Fruit fly (Drosophila melanogaster): ENCODE measurements around the gene CG32718.

The CG32718 gene

dm6 chrX:7737156-7737771, 40.7 kb upstream of the CG32718 start (continued):
- TF ChIP-seq YL-1 (GFP tag; optimal IDR thresholded peaks at IDR 0.05) (peak; percentile 39), Meics (GFP tag; optimal IDR thresholded peaks at IDR 0.05) (no peak), pan (optimal IDR thresholded peaks at IDR 0.05) (no peak), pan (GFP tag; optimal IDR thresholded peaks at IDR 0.05 in 1 of 2, IDR thresholded peaks at IDR 0.05 in 1 of 2) (no peak), bcd (GFP tag; optimal IDR thresholded peaks at IDR 0.05) (no peak), CG9817 (tag; optimal IDR thresholded peaks at IDR 0.05) (no peak), CG8924 (tag; optimal IDR thresholded peaks at IDR 0.05) (no peak), CG12391 (tag; optimal IDR thresholded peaks at IDR 0.05) (no peak), Max (GFP tag; optimal IDR thresholded peaks at IDR 0.05) (no peak), CG7271 (tag; optimal IDR thresholded peaks at IDR 0.05) (no peak), CG9797 (GFP tag; optimal IDR thresholded peaks at IDR 0.05) (peak; percentile 88), Lpt (GFP tag; optimal IDR thresholded peaks at IDR 0.05) (no peak), CG7556 (GFP tag; optimal IDR thresholded peaks at IDR 0.05) (no peak), E2f1 (GFP tag; IDR thresholded peaks at IDR 0.05) (no peak), so (GFP tag; IDR thresholded peaks at IDR 0.05) (no peak), CG3163 (GFP tag; optimal IDR thresholded peaks at IDR 0.05) (no peak), dysf (GFP tag; IDR thresholded peaks at IDR 0.05) (no peak), zen (tag; optimal IDR thresholded peaks at IDR 0.05) (no peak), slou (GFP tag; optimal IDR thresholded peaks at IDR 0.05) (no peak), pfk (GFP tag; optimal IDR thresholded peaks at IDR 0.05) (no peak), CG4404 (GFP tag; IDR thresholded peaks at IDR 0.05) (no peak), pita (GFP tag; optimal IDR thresholded peaks at IDR 0.05) (no peak), grau (tag; optimal IDR thresholded peaks at IDR 0.05) (peak; percentile 1), Vsx1 (GFP tag; optimal IDR thresholded peaks at IDR 0.05) (no peak), mam (GFP tag; optimal IDR thresholded peaks at IDR 0.05) (no peak), Hey (tag; optimal IDR thresholded peaks at IDR 0.05) (no peak), shn (GFP tag; optimal IDR thresholded peaks at IDR 0.05) (no peak), fd64A (GFP tag; optimal IDR thresholded peaks at IDR 0.05) (no peak), lmd (GFP tag; IDR thresholded peaks at IDR 0.05) (no peak), CG18011 (GFP tag; optimal IDR thresholded peaks at IDR 0.05) (no peak), CG11560 (tag; IDR thresholded peaks at IDR 0.05) (no peak), CG43689 (GFP tag; IDR thresholded peaks at IDR 0.05) (no peak), GATAe (GFP tag; conservative IDR thresholded peaks at IDR 0.05) (no peak), lab (GFP tag; optimal IDR thresholded peaks at IDR 0.05) (no peak), Myb (GFP tag; optimal IDR thresholded peaks at IDR 0.05) (peak; percentile 31), trem (tag; optimal IDR thresholded peaks at IDR 0.05) (peak; percentile 54), CG33213 (GFP tag; optimal IDR thresholded peaks at IDR 0.05) (peak; percentile 26), psq (GFP tag; optimal IDR thresholded peaks at IDR 0.05) (no peak), wdn (GFP tag; IDR thresholded peaks at IDR 0.05) (no peak), disco-r (GFP tag; optimal IDR thresholded peaks at IDR 0.05) (no peak), HLHmδ (GFP tag; optimal IDR thresholded peaks at IDR 0.05) (no peak), lov (optimal IDR thresholded peaks at IDR 0.05) (no peak), lov (GFP tag; IDR thresholded peaks at IDR 0.05) (no peak), gro (GFP tag; optimal IDR thresholded peaks at IDR 0.05) (no peak), CG5245 (GFP tag; optimal IDR thresholded peaks at IDR 0.05) (no peak), Fer3 (tag; optimal IDR thresholded peaks at IDR 0.05) (no peak), emc (GFP tag; optimal IDR thresholded peaks at IDR 0.05) (no peak), Dfd (GFP tag; optimal IDR thresholded peaks at IDR 0.05) (no peak), Nf-YA (GFP tag; IDR thresholded peaks at IDR 0.05) (no peak), sqz (GFP tag; optimal IDR thresholded peaks at IDR 0.05) (no peak), lbe (GFP tag; optimal IDR thresholded peaks at IDR 0.05) (no peak), fd3F (GFP tag; optimal IDR thresholded peaks at IDR 0.05) (no peak)

Measured in whole organism, embryonic.